Fruit fly (Drosophila melanogaster) whole organism, prepupa: ENCODE measurements around the gene CG46311.

ENCODE experiments used
- Blimp-1 ChIP-seq: fragments of 200-800 bp; sonication (Bioruptor generic); optimal IDR thresholded peaks from 3 replicates; lab custom pipeline; 2017; ENCODE audit warnings: missing biosample characterization, missing genetic modification characterization, mild to moderate bottlenecking, moderate library complexity, missing genetic modification reagents
- CG10631 ChIP-seq: fragments of 200-800 bp; sonication (Bioruptor generic); optimal IDR thresholded peaks from 2 replicates; lab custom pipeline; 2016; ENCODE audit warnings: missing biosample characterization, missing genetic modification characterization
- CG10669 ChIP-seq: fragments of 200-800 bp; sonication (Bioruptor generic); optimal IDR thresholded peaks from 3 replicates; lab custom pipeline; 2018; ENCODE audit warnings: missing biosample characterization, mild to moderate bottlenecking, missing genetic modification characterization, moderate library complexity
- CG11762 ChIP-seq: fragments of 200-800 bp; sonication (Bioruptor generic); optimal IDR thresholded peaks from 3 replicates; lab custom pipeline; 2016; ENCODE audit warnings: missing biosample characterization, missing genetic modification characterization; ENCODE audit not compliant: insufficient read depth
- CG11902 ChIP-seq: fragments of 200-800 bp; sonication (Bioruptor generic); optimal IDR thresholded peaks from 3 replicates; lab custom pipeline; 2016; ENCODE audit warnings: missing biosample characterization, missing genetic modification characterization
- CG15336 ChIP-seq: fragments of 200-800 bp; sonication (Bioruptor generic); IDR thresholded peaks from 2 replicates; pipeline ENCODE4 v1.3.6; 2022; ENCODE audit warnings: missing biosample characterization, missing genetic modification characterization
- CG1621 ChIP-seq: fragments of 200-800 bp; sonication (Bioruptor generic); optimal IDR thresholded peaks from 3 replicates; lab custom pipeline; 2018; ENCODE audit warnings: missing biosample characterization, mild to moderate bottlenecking, missing genetic modification characterization
- CG16779 ChIP-seq: fragments of 200-800 bp; sonication (Bioruptor generic); optimal IDR thresholded peaks from 3 replicates; lab custom pipeline; 2017; ENCODE audit warnings: missing biosample characterization, mild to moderate bottlenecking, missing genetic modification characterization
- CG3032 ChIP-seq: fragments of 200-800 bp; optimal IDR thresholded peaks from 2 replicates; lab custom pipeline; 2019; ENCODE audit warnings: missing biosample characterization, mild to moderate bottlenecking, missing genetic modification characterization, moderate library complexity
- CG32006 ChIP-seq: fragments of 200-800 bp; sonication (Bioruptor generic); optimal IDR thresholded peaks from 3 replicates; lab custom pipeline; 2017; ENCODE audit warnings: missing biosample characterization, mild to moderate bottlenecking, missing genetic modification characterization
- CG34406 ChIP-seq: fragments of 200-800 bp; sonication (Bioruptor generic); optimal IDR thresholded peaks from 3 replicates; lab custom pipeline; 2016; ENCODE audit warnings: missing biosample characterization, missing genetic modification characterization
- CG3919 ChIP-seq: fragments of 200-800 bp; sonication (Bioruptor generic); optimal IDR thresholded peaks from 3 replicates; lab custom pipeline; 2016; ENCODE audit warnings: missing biosample characterization, missing genetic modification characterization
- CG4318 ChIP-seq: fragments of 200-800 bp; sonication (Bioruptor generic); optimal IDR thresholded peaks from 3 replicates; lab custom pipeline; 2017; ENCODE audit warnings: missing biosample characterization, mild to moderate bottlenecking, missing genetic modification characterization
- CG6163 ChIP-seq: fragments of 200-800 bp; sonication (Bioruptor generic); IDR thresholded peaks from 3 replicates; pipeline ENCODE4 v1.3.6; 2022; ENCODE audit warnings: missing biosample characterization, missing genetic modification characterization
- CG6276 ChIP-seq: fragments of 200-800 bp; sonication (Bioruptor generic); optimal IDR thresholded peaks from 2 replicates; lab custom pipeline; 2017; ENCODE audit warnings: missing biosample characterization, mild to moderate bottlenecking, missing genetic modification characterization
- CG6792 ChIP-seq: fragments of 200-800 bp; sonication (Bioruptor generic); optimal IDR thresholded peaks from 3 replicates; lab custom pipeline; 2016; ENCODE audit warnings: missing biosample characterization, missing genetic modification characterization
- CG6808 ChIP-seq: fragments of 200-800 bp; sonication (Bioruptor generic); optimal IDR thresholded peaks from 3 replicates; lab custom pipeline; 2017; ENCODE audit warnings: missing biosample characterization, missing genetic modification characterization, mild to moderate bottlenecking, moderate library complexity, missing genetic modification reagents
- CG6854 ChIP-seq: fragments of 200-800 bp; sonication (Bioruptor generic); optimal IDR thresholded peaks from 2 replicates; lab custom pipeline; 2017; ENCODE audit warnings: missing biosample characterization, mild to moderate bottlenecking, missing genetic modification characterization
- CG8119 ChIP-seq: fragments of 200-800 bp; sonication (Bioruptor generic); IDR thresholded peaks from 3 replicates; pipeline ENCODE4 v1.3.6; 2022; ENCODE audit warnings: missing biosample characterization, missing genetic modification characterization
- CG8319 ChIP-seq: fragments of 200-800 bp; sonication (Bioruptor generic); optimal IDR thresholded peaks from 3 replicates; lab custom pipeline; 2016; ENCODE audit warnings: missing biosample characterization, missing genetic modification characterization
- CG8632 ChIP-seq: fragments of 200-800 bp; sonication (Bioruptor generic); optimal IDR thresholded peaks from 3 replicates; lab custom pipeline; 2016; ENCODE audit warnings: missing biosample characterization, missing genetic modification characterization
- CG9139 ChIP-seq: fragments of 200-800 bp; sonication (Bioruptor generic); optimal IDR thresholded peaks from 3 replicates; lab custom pipeline; 2017; ENCODE audit warnings: missing biosample characterization, mild to moderate bottlenecking, missing genetic modification characterization
- Eip78C ChIP-seq: fragments of 200-800 bp; sonication (Bioruptor generic); peaks from one replicate; lab custom pipeline; 2016; ENCODE audit warnings: missing biosample characterization, missing genetic modification characterization
- Eip93F ChIP-seq: fragments of 200-800 bp; sonication (Bioruptor generic); optimal IDR thresholded peaks from 2 replicates; lab custom pipeline; 2016; ENCODE audit warnings: missing biosample characterization, mild to moderate bottlenecking, missing genetic modification characterization
- Ets21C ChIP-seq: fragments of 200-800 bp; sonication (Bioruptor generic); optimal IDR thresholded peaks from 3 replicates; lab custom pipeline; 2016; ENCODE audit warnings: missing biosample characterization, missing genetic modification characterization
- Gug ChIP-seq: fragments of 200-800 bp; sonication (Bioruptor generic); IDR thresholded peaks from 2 replicates; pipeline ENCODE4 v1.3.6; 2022; ENCODE audit warnings: missing biosample characterization, missing genetic modification characterization
- Hr38 ChIP-seq: sonication (Bioruptor generic); optimal IDR thresholded peaks from 2 replicates; lab custom pipeline; 2016; ENCODE audit warnings: missing biosample characterization, missing genetic modification characterization
- Hr4 ChIP-seq: fragments of 200-800 bp; sonication (Bioruptor generic); optimal IDR thresholded peaks from 3 replicates; lab custom pipeline; 2016; ENCODE audit warnings: missing biosample characterization, missing genetic modification characterization
- Lpt ChIP-seq: fragments of 200-800 bp; sonication (Bioruptor generic); optimal IDR thresholded peaks from 3 replicates; lab custom pipeline; 2016; ENCODE audit warnings: missing biosample characterization, missing genetic modification characterization
- OdsH ChIP-seq: fragments of 200-800 bp; sonication (Bioruptor generic); optimal IDR thresholded peaks from 3 replicates; lab custom pipeline; 2016; ENCODE audit warnings: missing biosample characterization, missing genetic modification characterization
- Smox ChIP-seq: fragments of 200-800 bp; sonication (Bioruptor generic); optimal IDR thresholded peaks from 3 replicates; lab custom pipeline; 2016; ENCODE audit warnings: missing biosample characterization, missing genetic modification characterization
- Sox102F ChIP-seq: fragments of 200-800 bp; sonication (Bioruptor generic); optimal IDR thresholded peaks from 2 replicates; lab custom pipeline; 2016; ENCODE audit warnings: missing biosample characterization, mild to moderate bottlenecking, missing genetic modification characterization
- Sox14 ChIP-seq: fragments of 200-800 bp; sonication (Bioruptor generic); optimal IDR thresholded peaks from 3 replicates; lab custom pipeline; 2016; ENCODE audit warnings: missing biosample characterization, missing genetic modification characterization
- Sox15 ChIP-seq: fragments of 200-800 bp; sonication (Bioruptor generic); optimal IDR thresholded peaks from 3 replicates; lab custom pipeline; 2016; ENCODE audit warnings: missing biosample characterization, missing genetic modification characterization
- cyc ChIP-seq: fragments of 200-800 bp; sonication (Bioruptor generic); optimal IDR thresholded peaks from 3 replicates; lab custom pipeline; 2016; ENCODE audit warnings: missing biosample characterization, missing genetic modification characterization
- dac ChIP-seq: fragments of 200-800 bp; sonication (Bioruptor generic); optimal IDR thresholded peaks from 2 replicates; lab custom pipeline; 2017; ENCODE audit warnings: missing biosample characterization, mild to moderate bottlenecking, missing genetic modification characterization
- dsx ChIP-seq: fragments of 200-800 bp; optimal IDR thresholded peaks from 3 replicates; lab custom pipeline; 2019; ENCODE audit warnings: missing biosample characterization, mild to moderate bottlenecking, missing genetic modification characterization, moderate library complexity; ENCODE audit not compliant: poor library complexity, severe bottlenecking
- eg ChIP-seq: fragments of 200-800 bp; sonication (Bioruptor generic); IDR thresholded peaks from 3 replicates; pipeline ENCODE4 v1.3.6; 2022; ENCODE audit warnings: missing biosample characterization, missing genetic modification characterization
- esn ChIP-seq: fragments of 200-800 bp; sonication (Bioruptor generic); optimal IDR thresholded peaks from 2 replicates; lab custom pipeline; 2016; ENCODE audit warnings: missing biosample characterization, mild to moderate bottlenecking, missing genetic modification characterization, moderate library complexity
- fd59A ChIP-seq: fragments of 200-800 bp; sonication (Bioruptor generic); optimal IDR thresholded peaks from 2 replicates; lab custom pipeline; 2017; ENCODE audit warnings: missing biosample characterization, mild to moderate bottlenecking, missing genetic modification characterization, missing genetic modification reagents
- fkh ChIP-seq: fragments of 200-800 bp; sonication (Bioruptor generic); optimal IDR thresholded peaks from 3 replicates; lab custom pipeline; 2017; ENCODE audit warnings: missing biosample characterization, mild to moderate bottlenecking, missing genetic modification characterization, moderate library complexity
- lz ChIP-seq: fragments of 200-800 bp; sonication (Bioruptor generic); optimal IDR thresholded peaks from 3 replicates; lab custom pipeline; 2016; ENCODE audit warnings: missing biosample characterization, missing genetic modification characterization
- net ChIP-seq: fragments of 200-800 bp; sonication (Bioruptor generic); optimal IDR thresholded peaks from 3 replicates; lab custom pipeline; 2016; ENCODE audit warnings: missing biosample characterization, missing genetic modification characterization
- pdm3 ChIP-seq: fragments of 200-800 bp; sonication (Bioruptor generic); optimal IDR thresholded peaks from 3 replicates; lab custom pipeline; 2016; ENCODE audit warnings: missing biosample characterization, missing genetic modification characterization
- salr ChIP-seq, 2 experiments: fragments of 200-800 bp; sonication (Bioruptor generic); optimal IDR thresholded peaks; 3 replicates each; lab custom pipeline; 2016 to 2018; ENCODE audit warnings: missing biosample characterization in 2 of 2, missing genetic modification characterization in 2 of 2, mild to moderate bottlenecking in 1 of 2
- spab ChIP-seq: fragments of 200-800 bp; sonication (Bioruptor generic); optimal IDR thresholded peaks from 2 replicates; lab custom pipeline; 2017; ENCODE audit warnings: missing biosample characterization, mild to moderate bottlenecking, missing genetic modification characterization, missing genetic modification reagents
- ss ChIP-seq, 2 experiments: fragments of 200-800 bp; sonication (Bioruptor generic); optimal IDR thresholded peaks; 2 replicates in 1 of 2; 3 replicates in 1 of 2; lab custom pipeline; 2017 to 2018; ENCODE audit warnings: mild to moderate bottlenecking in 2 of 2, missing biosample characterization in 2 of 2, missing genetic modification characterization in 2 of 2, moderate library complexity in 1 of 2
- svp ChIP-seq: fragments of 200-800 bp; sonication (Bioruptor generic); peaks from one replicate; lab custom pipeline; 2016; ENCODE audit warnings: missing biosample characterization, missing genetic modification characterization
- topi ChIP-seq: fragments of 200-800 bp; sonication (Bioruptor generic); optimal IDR thresholded peaks from 3 replicates; lab custom pipeline; 2016; ENCODE audit warnings: missing biosample characterization, missing genetic modification characterization
- vri ChIP-seq: fragments of 200-800 bp; sonication (Bioruptor generic); optimal IDR thresholded peaks from 3 replicates; lab custom pipeline; 2016; ENCODE audit warnings: missing biosample characterization, mild to moderate bottlenecking, missing genetic modification characterization

Gene CG46311

dm6 chrX:13563483-13564443, at the start of gene CG46311, which contains the start of gene Tpst:
TSS of gene CG46311 (plus strand) at chrX:13563823.
TSS of gene Tpst (plus strand) at chrX:13563823.
- TF ChIP-seq eg (GFP tag; lab: Robert Waterston, UW) (peak; percentile 47; the same call in 1 of the 3 replicates), spab (GFP tag; lab: Kevin White, UChicago) (no peak), CG6808 (GFP tag; lab: Kevin White, UChicago) (peak; percentile 32), CG11902 (GFP tag; lab: Kevin White, UChicago) (no peak), net (GFP tag; lab: Kevin White, UChicago) (peak; percentile 42), CG3919 (GFP tag; lab: Kevin White, UChicago) (peak; percentile 35), CG8119 (GFP tag; lab: Robert Waterston, UW) (0 out of 3 replicates have a peak, but pooled peaks have one; percentile 32), CG9139 (GFP tag; lab: Kevin White, UChicago) (no peak), CG8632 (GFP tag; lab: Kevin White, UChicago) (no peak), Lpt (no peak), fkh (GFP tag; lab: Kevin White, UChicago) (peak; percentile 47), Hr4 (no peak), CG8319 (GFP tag; lab: Kevin White, UChicago) (no peak), Hr38 (GFP tag; lab: Kevin White, UChicago) (no peak), dsx (GFP tag; lab: Kevin White, UChicago) (peak; percentile 99), lz (GFP tag; lab: Kevin White, UChicago) (peak; percentile 68), fd59A (GFP tag; lab: Kevin White, UChicago) (no peak), CG3032 (tag; lab: Kevin White, UChicago) (peak; percentile 26), Ets21C (GFP tag; lab: Kevin White, UChicago) (no peak), vri (GFP tag; lab: Kevin White, UChicago) (no peak), pdm3 (GFP tag; lab: Kevin White, UChicago) (peak; percentile 50), cyc (GFP tag; lab: Kevin White, UChicago) (peak; percentile 65), Eip78C (GFP tag; lab: Kevin White, UChicago) (peak; percentile 86), CG4318 (GFP tag; lab: Kevin White, UChicago) (no peak), ss (GFP tag; optimal IDR thresholded peaks at IDR 0.05; lab: Kevin White, UChicago) (peak; percentile 22 to 81), CG32006 (GFP tag; lab: Kevin White, UChicago) (no peak), CG15336 (peak; percentile 24; the same call in 1 of the 2 replicates), svp (peak; percentile 61), CG6792 (GFP tag; lab: Kevin White, UChicago) (no peak), CG6854 (GFP tag; lab: Kevin White, UChicago) (peak; percentile 65), topi (GFP tag; lab: Kevin White, UChicago) (peak; percentile 12), Smox (peak; percentile 22), CG34406 (no peak), Eip93F (no peak), CG16779 (tag; lab: Kevin White, UChicago) (no peak), CG10669 (GFP tag; lab: Kevin White, UChicago) (no peak), CG10631 (GFP tag; lab: Kevin White, UChicago) (no peak), dac (no peak), CG6276 (GFP tag; lab: Kevin White, UChicago) (no peak), Blimp-1 (no peak), CG1621 (tag; lab: Kevin White, UChicago) (peak; percentile 27), CG6163 (GFP tag; lab: Robert Waterston, UW) (no peak), esn (GFP tag; lab: Kevin White, UChicago) (peak; percentile 39), Sox14 (GFP tag; lab: Kevin White, UChicago) (peak; percentile 38), OdsH (GFP tag; lab: Kevin White, UChicago) (no peak), Gug (GFP tag; lab: Robert Waterston, UW) (no peak), Sox102F (GFP tag; lab: Kevin White, UChicago) (no peak), Sox15 (GFP tag; lab: Kevin White, UChicago) (no peak), salr (GFP tag; optimal IDR thresholded peaks at IDR 0.05; lab: Kevin White, UChicago) (no peak), CG11762 (no peak)
